Worm (Caenorhabditis elegans): Measurements from ENCODE around the gene far-8.

ce11 chrIII:886726-887125, 44.0 kb downstream of the far-8 start, which contains the start of gene zer-1:
- TF ChIP-seq ztf-23 (GFP tag; IDR thresholded peaks at IDR 0.05) (no peak), T22C8.4 (GFP tag; IDR thresholded peaks at IDR 0.05) (no peak)

Data from whole organism, midembryonic.